Worm (Caenorhabditis elegans): ENCODE measurements around the gene clec-148.

The clec-148 gene

ce11 chrIII:207023-207422 lies 31.4 kb upstream of the clec-148 start, which contains the start of gene W10C4.1:
TSS of gene W10C4.1 (minus strand) at chrIII:207123.
- TF ChIP-seq ces-1 (GFP tag; optimal IDR thresholded peaks at IDR 0.05): no peak
- no peak for TF ChIP-seq mab-5 (tag; optimal IDR thresholded peaks at IDR 0.05)
- TF ChIP-seq snpc-4 (tag; optimal IDR thresholded peaks at IDR 0.05): no peak
- TF ChIP-seq ceh-43 (GFP tag; optimal IDR thresholded peaks at IDR 0.05): no peak
- no peak for TF ChIP-seq flh-1 (GFP tag; optimal IDR thresholded peaks at IDR 0.05)

DNA sequence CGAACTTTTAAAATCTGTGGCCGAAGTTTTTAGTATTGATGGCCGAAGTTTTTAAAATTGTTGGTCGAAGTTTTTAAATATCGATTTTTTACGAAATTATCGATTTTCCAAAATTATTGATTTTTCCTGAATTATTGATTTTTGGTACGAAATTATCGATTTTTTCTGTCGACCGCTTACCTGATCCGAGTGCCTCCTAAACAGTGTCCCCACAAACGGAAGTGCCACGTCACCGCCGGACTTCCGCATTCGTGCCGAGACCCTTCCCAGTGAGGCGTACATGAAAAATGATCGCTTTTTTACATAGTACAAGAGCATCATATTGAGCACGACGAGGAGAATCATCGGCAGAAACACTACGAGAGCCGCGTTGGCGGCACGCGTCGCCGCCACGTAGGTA lies 28.3 kb upstream of the clec-148 start:
- TF ChIP-seq elt-3 (tag; optimal IDR thresholded peaks at IDR 0.05): no peak

- no peak for TF ChIP-seq lsy-2 (tag; optimal IDR thresholded peaks at IDR 0.05)
- no peak for TF ChIP-seq flh-1 (GFP tag; optimal IDR thresholded peaks at IDR 0.05)
- no peak for TF ChIP-seq mls-2 (tag; optimal IDR thresholded peaks at IDR 0.05)
- TF ChIP-seq hlh-1 (tag; optimal IDR thresholded peaks at IDR 0.05): no peak
- TF ChIP-seq ztf-11 (tag; optimal IDR thresholded peaks at IDR 0.05): no peak
- TF ChIP-seq pha-4 (tag; optimal IDR thresholded peaks at IDR 0.05): no peak
- TF ChIP-seq nhr-12 (tag; optimal IDR thresholded peaks at IDR 0.05): no peak
- TF ChIP-seq ceh-43 (GFP tag; optimal IDR thresholded peaks at IDR 0.05): no peak
- no peak for TF ChIP-seq M03D4.4 (tag; optimal IDR thresholded peaks at IDR 0.05)
- TF ChIP-seq nhr-237 (tag; optimal IDR thresholded peaks at IDR 0.05): no peak
- no peak for TF ChIP-seq bed-3 (GFP tag; optimal IDR thresholded peaks at IDR 0.05)
- no peak for TF ChIP-seq lin-13 (tag; optimal IDR thresholded peaks at IDR 0.05)
- TF ChIP-seq elt-1 (tag; optimal IDR thresholded peaks at IDR 0.05; ENCODE audit: borderline replicate concordance, insufficient read depth): no peak
- TF ChIP-seq drap-1 (GFP tag; optimal IDR thresholded peaks at IDR 0.05): no peak
- TF ChIP-seq ceh-83 (GFP tag; optimal IDR thresholded peaks at IDR 0.05): no peak
- no peak for TF ChIP-seq ces-1 (GFP tag; optimal IDR thresholded peaks at IDR 0.05)
Measured at ce11 chrIII:194160-194559, 18.5 kb upstream of the clec-148 start, which contains the start of gene F40G9.17. TSS of gene F40G9.17 (plus strand) at chrIII:194460.

DNA sequence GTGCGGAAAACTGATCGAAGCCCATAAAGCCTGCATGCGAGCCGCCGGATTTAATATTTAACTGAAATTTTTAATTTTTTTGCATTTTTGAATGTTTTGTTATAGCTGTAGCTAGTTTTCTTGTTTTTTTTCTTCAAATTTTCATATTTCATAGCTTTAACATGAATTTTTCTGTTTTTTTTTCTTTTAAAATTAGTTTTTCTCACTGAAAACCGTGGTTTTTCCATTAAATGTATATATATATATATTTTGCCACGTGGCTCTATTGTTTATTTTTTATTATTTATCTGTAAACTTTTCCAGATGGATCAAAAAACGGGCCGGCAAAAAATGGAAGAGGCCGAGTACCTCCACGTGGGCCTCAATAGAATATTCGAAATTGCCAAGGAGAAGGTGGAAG lies 16.2 kb upstream of the clec-148 start, which contains the start of gene sec-20:
TSS of gene sec-20 (plus strand) at position 301 of the 400 bp plus-strand sequence.
- TF ChIP-seq unc-39 (tag; optimal IDR thresholded peaks at IDR 0.05): no peak
- TF ChIP-seq nhr-28 (tag; optimal IDR thresholded peaks at IDR 0.05): no peak
- no peak for TF ChIP-seq elt-3 (tag; optimal IDR thresholded peaks at IDR 0.05)
- TF ChIP-seq hlh-1 (tag; optimal IDR thresholded peaks at IDR 0.05): no peak
- TF ChIP-seq drap-1 (GFP tag; optimal IDR thresholded peaks at IDR 0.05): no peak
- no peak for TF ChIP-seq mep-1 (tag; optimal IDR thresholded peaks at IDR 0.05)
- no peak for TF ChIP-seq unc-120 (tag; optimal IDR thresholded peaks at IDR 0.05; ENCODE audit: poor library complexity, severe bottlenecking)
- no peak for TF ChIP-seq sptf-1 (tag; optimal IDR thresholded peaks at IDR 0.05)
- no peak for TF ChIP-seq tbx-8 (GFP tag; optimal IDR thresholded peaks at IDR 0.05)
- no peak for TF ChIP-seq ces-1 (GFP tag; optimal IDR thresholded peaks at IDR 0.05)

- TF ChIP-seq M03D4.4 (tag; optimal IDR thresholded peaks at IDR 0.05) (no peak), ceh-43 (GFP tag; optimal IDR thresholded peaks at IDR 0.05) (no peak), zip-8 (tag; optimal IDR thresholded peaks at IDR 0.05) (no peak), ceh-83 (GFP tag; optimal IDR thresholded peaks at IDR 0.05) (no peak)
Measured at ce11 chrIII:190686-191085, 15.1 kb upstream of the clec-148 start, which contains the start of gene cox-17. TSS of gene cox-17 (plus strand) at chrIII:190986.

- TF ChIP-seq elt-3 (tag; optimal IDR thresholded peaks at IDR 0.05) (no peak), mls-2 (tag; optimal IDR thresholded peaks at IDR 0.05) (no peak), nhr-28 (tag; optimal IDR thresholded peaks at IDR 0.05) (no peak), cnd-1 (tag; optimal IDR thresholded peaks at IDR 0.05) (no peak), unc-120 (tag; optimal IDR thresholded peaks at IDR 0.05; ENCODE audit: poor library complexity, severe bottlenecking) (no peak), nhr-76 (tag; optimal IDR thresholded peaks at IDR 0.05) (no peak), lin-32 (GFP tag; optimal IDR thresholded peaks at IDR 0.05) (no peak), unc-62 (GFP tag; optimal IDR thresholded peaks at IDR 0.05) (no peak), ceh-83 (GFP tag; optimal IDR thresholded peaks at IDR 0.05) (no peak), flh-1 (GFP tag; optimal IDR thresholded peaks at IDR 0.05) (no peak), nhr-12 (tag; optimal IDR thresholded peaks at IDR 0.05) (no peak), lin-13 (tag; optimal IDR thresholded peaks at IDR 0.05) (no peak), blmp-1 (tag; optimal IDR thresholded peaks at IDR 0.05) (no peak), drap-1 (GFP tag; optimal IDR thresholded peaks at IDR 0.05) (no peak), hlh-1 (tag; optimal IDR thresholded peaks at IDR 0.05) (no peak), mep-1 (tag; optimal IDR thresholded peaks at IDR 0.05) (no peak), ham-2 (GFP tag; optimal IDR thresholded peaks at IDR 0.05) (no peak)
Measured at ce11 chrIII:189280-189679, 13.6 kb upstream of the clec-148 start.

Measured in whole organism, mixed stage, embryonic.